Worm (Caenorhabditis elegans) whole organism, dauer: ENCODE results near the gene nlp-2.

Experiments
- unc-62 ChIP-seq: sonication (generic microtip); optimal IDR thresholded peaks from 2 replicates; lab custom pipeline; 2017; ENCODE audit warnings: missing biosample characterization, missing genetic modification reagents, missing genetic modification characterization

The nlp-2 gene

DNA sequence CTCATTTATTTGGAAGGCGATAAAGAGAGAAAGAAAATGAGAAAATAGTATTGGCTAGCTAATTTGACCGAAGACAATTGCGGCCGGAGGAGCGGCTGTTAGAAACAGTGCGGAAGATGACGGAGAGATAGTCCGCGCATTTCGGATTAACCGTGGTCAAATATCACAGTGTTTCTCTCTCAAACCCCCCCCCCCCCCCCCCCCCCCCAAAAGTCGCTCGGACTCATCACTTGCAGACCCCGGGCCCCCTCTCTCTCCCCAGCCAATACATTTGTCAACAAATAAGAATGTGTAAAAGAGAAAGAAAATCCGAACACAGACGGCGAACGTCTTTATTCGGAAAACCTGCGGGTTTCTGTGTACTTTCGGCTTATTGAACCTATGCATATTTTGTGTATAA lies 42.7 kb downstream of the nlp-2 start:
- TF ChIP-seq unc-62 (GFP tag; lab: Kevin White, UChicago): no peak

DNA sequence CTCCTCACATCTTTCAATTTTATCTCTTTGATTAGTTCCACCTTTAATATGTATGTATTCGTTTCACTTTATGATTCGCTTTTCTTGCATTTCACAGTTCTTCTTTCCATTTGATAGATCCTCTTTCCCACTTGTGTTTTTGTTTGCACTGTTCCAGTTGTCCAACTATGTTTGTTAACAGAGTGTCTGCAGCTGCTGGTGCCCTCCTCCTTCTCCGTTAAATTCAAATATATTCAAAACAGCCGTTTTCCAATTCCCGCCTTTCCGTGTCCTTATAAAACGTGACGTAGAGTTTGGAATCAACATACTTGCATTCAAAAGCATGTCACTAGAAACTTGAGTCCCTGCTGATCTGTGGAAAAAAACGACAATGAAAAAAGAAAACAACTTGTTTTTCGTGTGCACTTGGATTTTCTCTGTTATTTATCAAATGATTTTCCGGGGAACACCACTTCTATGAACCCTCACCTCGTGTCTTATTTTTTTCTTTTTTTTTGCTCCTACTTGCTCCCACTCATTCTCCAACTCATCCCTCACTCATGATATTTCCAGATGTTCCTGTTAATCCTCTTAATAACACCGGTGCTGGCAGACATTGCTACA lies 50.3 kb downstream of the nlp-2 start, which contains the start of gene T10H10.2:
Gene T10H10.2, plus strand, starts transcription at position 553 of the 603 bp plus-strand sequence.
- no peak for TF ChIP-seq unc-62 (GFP tag; lab: Kevin White, UChicago)
